Worm (Caenorhabditis elegans) whole organism, young adult: ENCODE data around the gene B0228.8.

Source experiments
- D2030.7 ChIP-seq: fragments of 200-800 bp; sonication (Bioruptor generic); IDR thresholded peaks from 2 replicates; pipeline ENCODE4 v1.3.6; 2022; ENCODE audit warnings: missing genetic modification reagents, missing genetic modification characterization, missing compliant biosample characterization
- F39B2.1 ChIP-seq: fragments of 200-800 bp; sonication (Bioruptor generic); IDR thresholded peaks from 2 replicates; pipeline ENCODE4 v1.3.6; 2022; ENCODE audit warnings: missing genetic modification reagents, missing genetic modification characterization, missing compliant biosample characterization
- F57C9.4 ChIP-seq: sonication (generic microtip); optimal IDR thresholded peaks from 2 replicates; lab custom pipeline; 2017; ENCODE audit warnings: mild to moderate bottlenecking, missing genetic modification characterization, missing compliant biosample characterization
- K11D2.4 ChIP-seq: fragments of 200-800 bp; sonication (Bioruptor generic); IDR thresholded peaks from 2 replicates; pipeline ENCODE4 v1.3.6; 2022; ENCODE audit warnings: missing genetic modification reagents, missing genetic modification characterization, missing compliant biosample characterization
- T26A5.8 ChIP-seq: sonication (generic microtip); optimal IDR thresholded peaks from 2 replicates; lab custom pipeline; 2016; ENCODE audit warnings: missing genetic modification characterization, missing compliant biosample characterization
- Y67H2A.10 ChIP-seq: fragments of 200-800 bp; sonication (Bioruptor generic); conservative IDR thresholded peaks from 2 replicates; pipeline ENCODE4 v1.3.6; 2022; ENCODE audit warnings: missing genetic modification reagents, missing genetic modification characterization, missing compliant biosample characterization
- Y95B8A.8 ChIP-seq: fragments of 200-800 bp; sonication (Bioruptor generic); IDR thresholded peaks from 2 replicates; pipeline ENCODE4 v1.3.6; 2022; ENCODE audit warnings: missing genetic modification reagents, missing genetic modification characterization, missing compliant biosample characterization
- ZK185.1 ChIP-seq: sonication (generic microtip); optimal IDR thresholded peaks from 2 replicates; lab custom pipeline; 2016; ENCODE audit warnings: mild to moderate bottlenecking, missing genetic modification characterization, missing compliant biosample characterization; ENCODE audit not compliant: poor library complexity, severe bottlenecking
- akir-1 ChIP-seq: fragments of 200-800 bp; sonication (Bioruptor generic); optimal IDR thresholded peaks from 2 replicates; lab custom pipeline; 2018; ENCODE audit warnings: mild to moderate bottlenecking, missing genetic modification characterization, moderate library complexity, missing compliant biosample characterization
- ama-1 ChIP-seq, 3 experiments: fragments of 150-350 bp in 1 of 3; sonication (generic microtip) in 2 of 3; optimal IDR thresholded peaks; 2 replicates each; lab custom pipeline; 2014 to 2018; ENCODE audit warnings: missing biosample characterization in 2 of 3, missing genetic modification characterization in 2 of 3, missing genetic modification reagents in 2 of 3
- aptf-2 ChIP-seq: fragments of 200-800 bp; sonication (Bioruptor generic); conservative IDR thresholded peaks from 2 replicates; pipeline ENCODE4 v1.3.6; 2022; ENCODE audit warnings: missing genetic modification reagents, missing genetic modification characterization, missing compliant biosample characterization
- athp-1 ChIP-seq: sonication (generic microtip); optimal IDR thresholded peaks from 2 replicates; lab custom pipeline; 2017; ENCODE audit warnings: mild to moderate bottlenecking, missing genetic modification characterization, missing compliant biosample characterization
- bed-1 ChIP-seq: fragments of 200-800 bp; sonication (Bioruptor generic); IDR thresholded peaks from 2 replicates; pipeline ENCODE4 v1.3.6; 2022; ENCODE audit warnings: missing genetic modification reagents, missing genetic modification characterization, missing compliant biosample characterization
- ceh-58 ChIP-seq: fragments of 200-800 bp; sonication (Bioruptor generic); IDR thresholded peaks from 2 replicates; pipeline ENCODE4 v1.3.6; 2022; ENCODE audit warnings: missing genetic modification characterization, missing compliant biosample characterization
- ceh-91 ChIP-seq: fragments of 200-800 bp; sonication (Bioruptor generic); IDR thresholded peaks from 2 replicates; pipeline ENCODE4 v1.3.6; 2022; ENCODE audit warnings: missing genetic modification reagents, missing genetic modification characterization, missing compliant biosample characterization
- chd-7 ChIP-seq: sonication (generic microtip); optimal IDR thresholded peaks from 2 replicates; lab custom pipeline; 2016; ENCODE audit warnings: mild to moderate bottlenecking, missing genetic modification characterization, moderate library complexity, missing compliant biosample characterization
- dox-1 ChIP-seq: fragments of 200-800 bp; sonication (Bioruptor generic); IDR thresholded peaks from 2 replicates; pipeline ENCODE4 v1.3.6; 2022; ENCODE audit warnings: missing genetic modification reagents, missing genetic modification characterization, missing compliant biosample characterization
- dpl-1 ChIP-seq: fragments of 150-350 bp; optimal IDR thresholded peaks from 2 replicates; lab custom pipeline; 2014; ENCODE audit warnings: missing biosample characterization, missing genetic modification reagents, missing genetic modification characterization
- egrh-3 ChIP-seq: fragments of 200-800 bp; sonication (Bioruptor generic); IDR thresholded peaks from 2 replicates; pipeline ENCODE4 v1.3.6; 2022; ENCODE audit warnings: missing genetic modification reagents, missing genetic modification characterization, missing compliant biosample characterization
- ets-4 ChIP-seq: fragments of 200-800 bp; sonication (Bioruptor generic); optimal IDR thresholded peaks from 2 replicates; lab custom pipeline; 2018; ENCODE audit warnings: mild to moderate bottlenecking, missing genetic modification characterization, missing compliant biosample characterization
- gei-17 ChIP-seq: fragments of 200-800 bp; sonication (Bioruptor generic); optimal IDR thresholded peaks from 2 replicates; lab custom pipeline; 2018; ENCODE audit warnings: mild to moderate bottlenecking, missing genetic modification characterization, missing compliant biosample characterization
- hlh-26 ChIP-seq: fragments of 200-800 bp; sonication (Bioruptor generic); conservative IDR thresholded peaks from 2 replicates; pipeline ENCODE4 v1.3.6; 2022; ENCODE audit warnings: missing genetic modification reagents, missing genetic modification characterization, missing compliant biosample characterization
- hmg-1.2 ChIP-seq: fragments of 200-800 bp; sonication (Bioruptor generic); IDR thresholded peaks from 2 replicates; pipeline ENCODE4 v1.3.6; 2022; ENCODE audit warnings: missing genetic modification reagents, missing genetic modification characterization, missing compliant biosample characterization
- let-526 ChIP-seq: fragments of 200-800 bp; sonication (Bioruptor generic); IDR thresholded peaks from 2 replicates; pipeline ENCODE4 v1.3.6; 2022; ENCODE audit warnings: missing genetic modification reagents, missing genetic modification characterization, missing compliant biosample characterization
- let-607 ChIP-seq, 2 experiments: fragments of 200-800 bp in 1 of 2; sonication (Bioruptor generic) in 1 of 2; sonication (generic microtip) in 1 of 2; optimal IDR thresholded peaks; 2 replicates each; lab custom pipeline; 2016 to 2018; ENCODE audit warnings: mild to moderate bottlenecking in 2 of 2, missing compliant biosample characterization in 2 of 2, missing genetic modification characterization in 2 of 2, moderate library complexity in 2 of 2, missing genotype in 1 of 2
- lin-54 ChIP-seq: fragments of 200-800 bp; sonication (Bioruptor generic); optimal IDR thresholded peaks from 2 replicates; lab custom pipeline; 2018; ENCODE audit warnings: mild to moderate bottlenecking, missing genetic modification characterization, missing compliant biosample characterization
- lsy-27 ChIP-seq: sonication (generic microtip); optimal IDR thresholded peaks from 2 replicates; lab custom pipeline; 2017; ENCODE audit warnings: missing genetic modification characterization, mild to moderate bottlenecking, missing compliant biosample characterization, antibody characterized with exemption, missing genotype, borderline replicate concordance; ENCODE audit not compliant: insufficient read depth
- madf-10 ChIP-seq: sonication (generic microtip); optimal IDR thresholded peaks from 2 replicates; lab custom pipeline; 2016; ENCODE audit warnings: mild to moderate bottlenecking, missing genetic modification characterization, missing compliant biosample characterization
- nfya-2 ChIP-seq: fragments of 200-800 bp; sonication (Bioruptor generic); IDR thresholded peaks from 2 replicates; pipeline ENCODE4 v1.3.6; 2022; ENCODE audit warnings: missing genetic modification reagents, missing genetic modification characterization, missing compliant biosample characterization
- pbrm-1 ChIP-seq: fragments of 200-800 bp; sonication (Bioruptor generic); IDR thresholded peaks from 2 replicates; pipeline ENCODE4 v1.3.6; 2022; ENCODE audit warnings: missing genetic modification reagents, missing genetic modification characterization, missing compliant biosample characterization
- pha-4 ChIP-seq: fragments of 150-350 bp; sonication (generic microtip); optimal IDR thresholded peaks from 2 replicates; lab custom pipeline; 2014; ENCODE audit warnings: missing biosample characterization, missing genetic modification reagents, missing genetic modification characterization
- rec-8 ChIP-seq, 2 experiments: sonication (generic microtip); optimal IDR thresholded peaks; 2 replicates each; lab custom pipeline; 2016; ENCODE audit warnings: mild to moderate bottlenecking in 2 of 2, missing genetic modification characterization in 2 of 2, missing genetic modification reagents in 2 of 2, missing genotype in 2 of 2, missing biosample characterization in 1 of 2, missing compliant biosample characterization in 1 of 2, moderate library complexity in 1 of 2
- repo-1 ChIP-seq: sonication (generic microtip); optimal IDR thresholded peaks from 2 replicates; lab custom pipeline; 2017; ENCODE audit warnings: mild to moderate bottlenecking, missing genetic modification characterization, missing compliant biosample characterization
- rpc-1 ChIP-seq, 2 experiments: fragments of 150-350 bp in 1 of 2; sonication (generic microtip) in 1 of 2; optimal IDR thresholded peaks; 2 replicates each; lab custom pipeline; 2014 to 2018; ENCODE audit warnings: missing biosample characterization in 1 of 2, missing genetic modification characterization in 1 of 2, missing genetic modification reagents in 1 of 2, missing genotype in 1 of 2
- somi-1 ChIP-seq: fragments of 200-800 bp; sonication (Bioruptor generic); optimal IDR thresholded peaks from 2 replicates; lab custom pipeline; 2018; ENCODE audit warnings: mild to moderate bottlenecking, missing genetic modification characterization, missing compliant biosample characterization
- tbp1 ChIP-seq: fragments of 200-800 bp; sonication (Bioruptor generic); optimal IDR thresholded peaks from 2 replicates; lab custom pipeline; 2018; ENCODE audit warnings: mild to moderate bottlenecking, missing genetic modification characterization, missing compliant biosample characterization
- tbx-9 ChIP-seq: sonication (generic microtip); optimal IDR thresholded peaks from 2 replicates; lab custom pipeline; 2016; ENCODE audit warnings: borderline replicate concordance, missing genetic modification characterization, inconsistent platforms, missing compliant biosample characterization
- xnd-1 ChIP-seq: sonication (generic microtip); optimal IDR thresholded peaks from 2 replicates; lab custom pipeline; 2016; ENCODE audit warnings: missing genotype, missing genetic modification reagents, missing genetic modification characterization, missing compliant biosample characterization
- ztf-18 ChIP-seq: sonication (generic microtip); optimal IDR thresholded peaks from 2 replicates; lab custom pipeline; 2016; ENCODE audit warnings: missing genotype, mild to moderate bottlenecking, missing genetic modification characterization, missing compliant biosample characterization
- ztf-25 ChIP-seq: fragments of 200-800 bp; sonication (Bioruptor generic); IDR thresholded peaks from 2 replicates; pipeline ENCODE4 v1.3.6; 2022; ENCODE audit warnings: missing genetic modification reagents, missing genetic modification characterization, missing compliant biosample characterization
- ztf-26 ChIP-seq: sonication (generic microtip); optimal IDR thresholded peaks from 2 replicates; lab custom pipeline; 2017; ENCODE audit warnings: missing genetic modification characterization, missing compliant biosample characterization
- ztf-6 ChIP-seq: fragments of 200-800 bp; sonication (Bioruptor generic); IDR thresholded peaks from 2 replicates; pipeline ENCODE4 v1.3.6; 2022; ENCODE audit warnings: missing genetic modification reagents, missing genetic modification characterization, missing compliant biosample characterization

The B0228.8 gene

ce11 chrII:7761440-7761839 is at the start of gene B0228.8:
TSS of gene B0228.8 (minus strand) at chrII:7761540.
- no peak for TF ChIP-seq nfya-2 (GFP tag; lab: Robert Waterston, UW)

DNA sequence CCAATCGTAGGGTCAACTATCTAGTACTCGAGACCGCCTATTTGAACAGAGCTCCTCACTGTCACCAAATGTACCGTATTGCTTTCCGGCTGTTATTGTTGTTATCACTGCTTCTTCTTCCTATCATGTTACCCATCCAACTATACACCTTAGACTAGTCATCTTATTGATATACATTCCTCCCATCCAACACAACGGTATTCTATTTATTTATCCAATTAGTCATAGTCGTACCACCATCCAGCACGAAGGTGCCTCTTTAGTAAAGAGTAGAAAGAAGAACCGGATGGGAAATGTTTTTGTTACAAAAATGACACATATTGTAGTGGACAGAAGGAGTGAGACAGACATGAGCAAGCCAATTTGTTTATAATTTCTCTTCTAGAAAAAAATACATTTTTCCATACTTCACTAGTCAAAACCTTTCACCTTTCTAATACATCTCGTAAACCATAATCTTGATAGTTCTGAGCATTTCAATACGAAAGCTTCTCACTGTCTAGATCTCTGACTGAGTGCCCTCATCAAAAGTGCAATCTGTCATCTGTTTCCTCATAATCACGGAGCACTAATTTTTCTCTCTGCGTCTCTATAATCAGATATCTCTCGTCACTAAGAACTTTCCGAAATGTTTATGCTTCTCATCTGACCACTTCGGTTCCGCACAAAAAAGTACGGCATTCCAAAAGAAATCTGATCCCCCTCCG is 49.0 kb upstream of the B0228.8 start:
- TF ChIP-seq pha-4 (tag; lab: Kevin White, UChicago): no peak
- no peak for TF ChIP-seq ceh-58 (GFP tag; lab: Robert Waterston, UW)
- TF ChIP-seq somi-1 (GFP tag; lab: Kevin White, UChicago): no peak
- TF ChIP-seq bed-1 (GFP tag; lab: Robert Waterston, UW): no peak
- no peak for TF ChIP-seq tbx-9 (tag; lab: Kevin White, UChicago)
- no peak for TF ChIP-seq ZK185.1 (tag; lab: Kevin White, UChicago)
- TF ChIP-seq T26A5.8: no peak
- no peak for TF ChIP-seq tbp1
- no peak for TF ChIP-seq rpc-1 (optimal IDR thresholded peaks at IDR 0.05; lab: Kevin White, UChicago)
- no peak for TF ChIP-seq rpc-1 (tag; optimal IDR thresholded peaks at IDR 0.05; lab: Kevin White, UChicago)
- no peak for TF ChIP-seq chd-7 (tag; lab: Kevin White, UChicago)
- TF ChIP-seq F39B2.1 (GFP tag; lab: Robert Waterston, UW): no peak
- TF ChIP-seq K11D2.4 (GFP tag; lab: Robert Waterston, UW): no peak
- TF ChIP-seq nfya-2 (GFP tag; lab: Robert Waterston, UW): no peak
- TF ChIP-seq repo-1 (tag; lab: Kevin White, UChicago): no peak
- TF ChIP-seq ztf-25: no peak
- TF ChIP-seq lin-54 (GFP tag; lab: Kevin White, UChicago): no peak
- TF ChIP-seq let-526: no peak
- TF ChIP-seq aptf-2 (GFP tag; lab: Robert Waterston, UW): no peak
- no peak for TF ChIP-seq pbrm-1 (GFP tag; lab: Robert Waterston, UW)
- no peak for TF ChIP-seq hlh-26 (GFP tag; lab: Robert Waterston, UW)

DNA sequence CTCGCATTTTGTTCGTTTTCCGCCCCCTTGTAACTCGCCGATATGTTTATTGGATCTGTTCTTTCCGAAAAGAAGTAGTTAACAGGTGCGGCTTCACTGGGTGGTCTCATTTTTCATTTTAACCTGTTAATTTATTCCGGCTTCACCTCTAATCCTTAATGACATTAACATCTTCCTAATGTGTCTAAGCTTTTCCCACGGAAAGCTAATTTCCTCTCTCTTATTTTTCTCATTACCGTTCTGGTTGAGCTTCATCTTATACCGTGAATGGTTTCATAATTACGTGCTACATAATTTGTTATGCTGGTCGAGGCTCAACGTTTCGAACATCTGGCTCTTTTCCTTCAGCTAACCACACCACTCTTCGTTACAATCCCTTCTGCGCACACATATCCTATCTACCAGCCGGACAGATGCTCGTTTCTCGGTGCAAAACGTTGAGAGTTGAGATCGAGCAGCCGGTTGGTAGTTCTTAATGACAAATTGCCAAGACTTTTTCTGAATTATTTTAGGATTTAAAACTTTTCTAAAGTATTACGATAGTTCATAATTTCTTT is 48.1 kb upstream of the B0228.8 start:
- no peak for TF ChIP-seq akir-1
- TF ChIP-seq dpl-1 (GFP tag; lab: Kevin White, UChicago): no peak
- no peak for TF ChIP-seq ztf-26
- TF ChIP-seq ztf-18: no peak
- TF ChIP-seq madf-10 (tag; lab: Kevin White, UChicago): no peak
- TF ChIP-seq Y95B8A.8 (GFP tag; lab: Robert Waterston, UW): no peak
- no peak for TF ChIP-seq let-607 (tag; optimal IDR thresholded peaks at IDR 0.05; lab: Kevin White, UChicago)
- TF ChIP-seq pha-4 (tag; lab: Kevin White, UChicago): no peak
- no peak for TF ChIP-seq ztf-6 (GFP tag; lab: Robert Waterston, UW)
- TF ChIP-seq ama-1 (optimal IDR thresholded peaks at IDR 0.05; lab: Kevin White, UChicago): no peak
- TF ChIP-seq ama-1 (GFP tag; optimal IDR thresholded peaks at IDR 0.05; lab: Kevin White, UChicago): no peak
- no peak for TF ChIP-seq gei-17
- TF ChIP-seq, all 124 proteins: peak for 0

ce11 chrII:7808950-7809349 is 47.6 kb upstream of the B0228.8 start:
- peak; percentile 87 for TF ChIP-seq hmg-1.2
- TF ChIP-seq ceh-91 (GFP tag; lab: Robert Waterston, UW): no peak
- no peak for TF ChIP-seq D2030.7 (GFP tag; lab: Robert Waterston, UW)
- TF ChIP-seq Y67H2A.10 (GFP tag; lab: Robert Waterston, UW): no peak
- no peak for TF ChIP-seq aptf-2 (GFP tag; lab: Robert Waterston, UW)
- no peak for TF ChIP-seq athp-1
- TF ChIP-seq ZK185.1 (tag; lab: Kevin White, UChicago): no peak
- TF ChIP-seq F57C9.4 (tag; lab: Kevin White, UChicago): no peak
- no peak for TF ChIP-seq rpc-1 (optimal IDR thresholded peaks at IDR 0.05; lab: Kevin White, UChicago)
- TF ChIP-seq rpc-1 (tag; optimal IDR thresholded peaks at IDR 0.05; lab: Kevin White, UChicago): no peak
- no peak for TF ChIP-seq rec-8 (tag; optimal IDR thresholded peaks at IDR 0.05; lab: Kevin White, UChicago)
- TF ChIP-seq egrh-3 (GFP tag; lab: Robert Waterston, UW): no peak
- TF ChIP-seq lsy-27 (tag; lab: Kevin White, UChicago): no peak
- no peak; the same call in 1 of the 2 replicates for TF ChIP-seq dox-1 (GFP tag; lab: Robert Waterston, UW)
- TF ChIP-seq xnd-1 (tag; lab: Kevin White, UChicago): no peak
- peak; percentile 69 for TF ChIP-seq ets-4 (GFP tag; lab: Kevin White, UChicago)
